Worm (Caenorhabditis elegans) whole organism, late embryonic: ENCODE data around the gene C09B8.4.

Experiments used
- F13H6.1 ChIP-seq: sonication (generic microtip); optimal IDR thresholded peaks from 2 replicates; lab custom pipeline; 2016; ENCODE audit warnings: missing genetic modification characterization, missing compliant biosample characterization
- ceh-2 ChIP-seq: sonication (generic microtip); optimal IDR thresholded peaks from 2 replicates; lab custom pipeline; 2016; ENCODE audit warnings: missing genotype, missing genetic modification characterization, missing compliant biosample characterization
- ceh-30 ChIP-seq: fragments of 150-350 bp; optimal IDR thresholded peaks from 2 replicates; lab custom pipeline; 2014; ENCODE audit warnings: missing biosample characterization, missing genetic modification characterization
- ceh-34 ChIP-seq: sonication (generic microtip); optimal IDR thresholded peaks from 2 replicates; lab custom pipeline; 2016; ENCODE audit warnings: mild to moderate bottlenecking, missing genetic modification characterization, missing compliant biosample characterization
- ceh-48 ChIP-seq: sonication (generic microtip); optimal IDR thresholded peaks from 2 replicates; lab custom pipeline; 2016; ENCODE audit warnings: missing genetic modification characterization, inconsistent platforms, missing compliant biosample characterization
- nhr-11 ChIP-seq: fragments of 150-350 bp; optimal IDR thresholded peaks from 2 replicates; lab custom pipeline; 2014; ENCODE audit warnings: missing biosample characterization, missing genetic modification characterization
- npax-4 ChIP-seq: sonication (generic microtip); optimal IDR thresholded peaks from 2 replicates; lab custom pipeline; 2016; ENCODE audit warnings: missing genetic modification characterization, missing compliant biosample characterization
- pqm-1 ChIP-seq: sonication (generic microtip); optimal IDR thresholded peaks from 2 replicates; lab custom pipeline; 2016; ENCODE audit warnings: missing genetic modification characterization, missing compliant biosample characterization
- rnt-1 ChIP-seq: sonication (generic microtip); optimal IDR thresholded peaks from 2 replicates; lab custom pipeline; 2016; ENCODE audit warnings: missing genetic modification characterization, missing compliant biosample characterization
- tbx-7 ChIP-seq: sonication (generic microtip); optimal IDR thresholded peaks from 2 replicates; lab custom pipeline; 2016; ENCODE audit warnings: missing genotype, missing genetic modification characterization, missing compliant biosample characterization
- ttx-3 ChIP-seq: sonication (generic microtip); optimal IDR thresholded peaks from 2 replicates; lab custom pipeline; 2016; ENCODE audit warnings: missing genetic modification reagents, missing genetic modification characterization, missing compliant biosample characterization
- unc-86 ChIP-seq: sonication (generic microtip); optimal IDR thresholded peaks from 2 replicates; lab custom pipeline; 2016; ENCODE audit warnings: missing genetic modification characterization, missing compliant biosample characterization
- zip-5 ChIP-seq: sonication (generic microtip); optimal IDR thresholded peaks from 2 replicates; lab custom pipeline; 2016; ENCODE audit warnings: missing genetic modification characterization, missing compliant biosample characterization

DNA sequence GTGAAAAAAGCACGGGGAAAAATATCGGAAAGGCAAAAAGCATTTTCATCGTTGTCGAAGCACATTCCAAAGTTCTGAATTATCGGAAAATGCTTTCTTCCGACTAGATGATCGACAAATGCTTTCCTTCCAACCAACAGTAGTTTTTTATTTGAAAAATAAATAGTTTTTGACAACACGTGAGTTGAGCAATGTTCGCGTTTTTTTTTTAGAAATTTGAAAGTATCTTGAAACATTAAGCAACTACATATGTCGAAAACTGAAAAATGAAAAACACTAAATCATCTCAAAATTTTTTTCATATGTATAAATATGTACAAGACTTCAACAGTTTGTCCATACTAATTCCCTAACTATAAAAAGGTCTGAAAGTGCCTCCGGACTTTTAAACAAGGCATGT, 19.8 kb upstream of the C09B8.4 start, which contains the start of gene hsp-25:
- TF ChIP-seq pqm-1 (tag; lab: Kevin White, UChicago), result no peak
- no peak for TF ChIP-seq ttx-3 (tag; lab: Kevin White, UChicago)
- no peak for TF ChIP-seq ceh-48 (tag; lab: Kevin White, UChicago)
- no peak for TF ChIP-seq rnt-1
- no peak for TF ChIP-seq F13H6.1
- TF ChIP-seq ceh-34, result no peak
- TF ChIP-seq zip-5, result no peak
- TF ChIP-seq unc-86, result no peak
- TF ChIP-seq ceh-30 (tag; lab: Kevin White, UChicago), result no peak
- no peak for TF ChIP-seq ceh-2 (tag; lab: Kevin White, UChicago)
- no peak for TF ChIP-seq nhr-11 (tag; lab: Kevin White, UChicago)
- TF ChIP-seq npax-4 (tag; lab: Kevin White, UChicago), result no peak
- no peak for TF ChIP-seq tbx-7 (tag; lab: Kevin White, UChicago)
